Fruit fly (Drosophila melanogaster) whole organism, embryonic: ENCODE measurements around the gene SLC22A.
A peak's percentile ranks its signal among the peaks of the same experiment; 100 is the strongest.

ENCODE experiments used
- Adf1 ChIP-seq: fragments of 200-800 bp; sonication (Bioruptor generic); IDR thresholded peaks from 2 replicates; pipeline ENCODE4 v1.3.6; 2022; ENCODE audit warnings: missing biosample characterization, missing genetic modification characterization
- Antp ChIP-seq: fragments of 200-800 bp; sonication (Bioruptor generic); optimal IDR thresholded peaks from 3 replicates; lab custom pipeline; 2016; ENCODE audit warnings: missing biosample characterization, missing genetic modification characterization
- Bgb ChIP-seq: fragments of 200-800 bp; sonication (Bioruptor generic); IDR thresholded peaks from 2 replicates; pipeline ENCODE4 v1.3.6; 2022; ENCODE audit warnings: missing biosample characterization, missing genetic modification characterization; ENCODE audit not compliant: partially characterized antibody
- CG10979 ChIP-seq: fragments of 200-800 bp; sonication (Bioruptor generic); optimal IDR thresholded peaks from 2 replicates; lab custom pipeline; 2018; ENCODE audit warnings: missing biosample characterization, mild to moderate bottlenecking, missing genetic modification characterization, moderate library complexity
- CG15269 ChIP-seq: fragments of 200-800 bp; sonication (Bioruptor generic); optimal IDR thresholded peaks from 2 replicates; lab custom pipeline; 2018; ENCODE audit warnings: missing biosample characterization, mild to moderate bottlenecking, missing genetic modification characterization, moderate library complexity
- CG1529 ChIP-seq: fragments of 200-800 bp; sonication (Bioruptor generic); optimal IDR thresholded peaks from 3 replicates; lab custom pipeline; 2018; ENCODE audit warnings: missing biosample characterization, missing genetic modification characterization
- CG16815 ChIP-seq: fragments of 200-800 bp; sonication (Bioruptor generic); optimal IDR thresholded peaks from 3 replicates; lab custom pipeline; 2017; ENCODE audit warnings: missing biosample characterization, mild to moderate bottlenecking, missing genetic modification characterization
- CG17568 ChIP-seq: fragments of 200-800 bp; sonication (Bioruptor generic); optimal IDR thresholded peaks from 2 replicates; lab custom pipeline; 2018; ENCODE audit warnings: missing biosample characterization, mild to moderate bottlenecking, missing genetic modification characterization, moderate library complexity
- CG17912 ChIP-seq: fragments of 200-800 bp; sonication (Bioruptor generic); optimal IDR thresholded peaks from 2 replicates; lab custom pipeline; 2018; ENCODE audit warnings: missing biosample characterization, mild to moderate bottlenecking, missing genetic modification characterization
- CG2889 ChIP-seq: fragments of 200-800 bp; sonication (Bioruptor generic); IDR thresholded peaks from 3 replicates; pipeline ENCODE4 v1.3.6; 2022; ENCODE audit warnings: missing biosample characterization, missing genetic modification characterization
- CG31441 ChIP-seq: fragments of 200-800 bp; sonication (Bioruptor generic); IDR thresholded peaks from 2 replicates; pipeline ENCODE4 v1.3.6; 2022; ENCODE audit warnings: missing biosample characterization, missing genetic modification characterization
- CG34376 ChIP-seq: fragments of 200-800 bp; sonication (Bioruptor generic); optimal IDR thresholded peaks from 2 replicates; lab custom pipeline; 2018; ENCODE audit warnings: missing biosample characterization, mild to moderate bottlenecking, missing genetic modification characterization
- CG42726 ChIP-seq: fragments of 200-800 bp; sonication (Bioruptor generic); IDR thresholded peaks from 2 replicates; pipeline ENCODE4 v1.3.6; 2022; ENCODE audit warnings: missing biosample characterization, missing genetic modification characterization; ENCODE audit not compliant: partially characterized antibody
- CG4328 ChIP-seq: fragments of 200-800 bp; sonication (Bioruptor generic); optimal IDR thresholded peaks from 3 replicates; lab custom pipeline; 2017; ENCODE audit warnings: missing biosample characterization, missing genetic modification reagents, missing genetic modification characterization
- CG5953 ChIP-seq: fragments of 200-800 bp; sonication (Bioruptor generic); IDR thresholded peaks from 2 replicates; pipeline ENCODE4 v1.3.6; 2022; ENCODE audit warnings: missing biosample characterization, missing genetic modification characterization
- CG7963 ChIP-seq: fragments of 200-800 bp; sonication (Bioruptor generic); IDR thresholded peaks from 3 replicates; pipeline ENCODE4 v1.3.6; 2022; ENCODE audit warnings: missing biosample characterization, missing genetic modification characterization; ENCODE audit not compliant: partially characterized antibody
- CG8359 ChIP-seq: fragments of 200-800 bp; sonication (Bioruptor generic); optimal IDR thresholded peaks from 2 replicates; lab custom pipeline; 2017; ENCODE audit warnings: missing biosample characterization, mild to moderate bottlenecking, missing genetic modification characterization, borderline replicate concordance
- Deaf1 ChIP-seq: fragments of 200-800 bp; optimal IDR thresholded peaks from 3 replicates; lab custom pipeline; 2019; ENCODE audit warnings: missing biosample characterization, mild to moderate bottlenecking, missing genetic modification characterization, moderate library complexity
- Dek ChIP-seq: fragments of 200-800 bp; sonication (Bioruptor generic); optimal IDR thresholded peaks from 3 replicates; lab custom pipeline; 2019; ENCODE audit warnings: missing biosample characterization, mild to moderate bottlenecking, missing genetic modification characterization, moderate library complexity
- Dll ChIP-seq: fragments of 200-800 bp; sonication (Bioruptor generic); IDR thresholded peaks from 4 replicates; pipeline ENCODE4 v1.3.6; 2022; ENCODE audit warnings: missing biosample characterization, missing genetic modification characterization; ENCODE audit not compliant: partially characterized antibody
- Drgx ChIP-seq: fragments of 200-800 bp; sonication (Bioruptor generic); IDR thresholded peaks from 2 replicates; pipeline ENCODE4 v1.3.6; 2022; ENCODE audit warnings: missing biosample characterization, missing genetic modification characterization
- E2f2 ChIP-seq: fragments of 200-800 bp; sonication (Bioruptor generic); IDR thresholded peaks from 2 replicates; pipeline ENCODE4 v1.3.6; 2022; ENCODE audit warnings: missing biosample characterization, missing genetic modification characterization
- Ets65A ChIP-seq: fragments of 200-800 bp; sonication (Bioruptor generic); peaks from one replicate; lab custom pipeline; 2016; ENCODE audit warnings: missing biosample characterization, missing genetic modification characterization
- Ets97D ChIP-seq: fragments of 200-800 bp; sonication (Bioruptor generic); optimal IDR thresholded peaks from 3 replicates; lab custom pipeline; 2016; ENCODE audit warnings: missing biosample characterization, missing genetic modification characterization
- Fer1 ChIP-seq: fragments of 200-800 bp; sonication (Bioruptor generic); optimal IDR thresholded peaks from 2 replicates; lab custom pipeline; 2017; ENCODE audit warnings: missing biosample characterization, mild to moderate bottlenecking, missing genetic modification characterization
- GATAe ChIP-seq: fragments of 200-800 bp; sonication (Bioruptor generic); conservative IDR thresholded peaks from 2 replicates; pipeline ENCODE4 v1.3.6; 2022; ENCODE audit warnings: missing biosample characterization, missing genetic modification characterization
- Gsc ChIP-seq: fragments of 200-800 bp; sonication (Bioruptor generic); IDR thresholded peaks from 2 replicates; pipeline ENCODE4 v1.3.6; 2022; ENCODE audit warnings: missing biosample characterization, missing genetic modification characterization
- H2.0 ChIP-seq: fragments of 200-800 bp; sonication (Bioruptor generic); IDR thresholded peaks from 2 replicates; pipeline ENCODE4 v1.3.6; 2022; ENCODE audit warnings: missing biosample characterization, missing genetic modification characterization
- Hr78 ChIP-seq, 2 experiments: fragments of 200-800 bp in 1 of 2; fragments of >200 bp in 1 of 2; sonication (Bioruptor generic) in 1 of 2; optimal IDR thresholded peaks; 2 replicates each; lab custom pipeline; 2017 to 2019; ENCODE audit warnings: missing biosample characterization in 2 of 2, missing genetic modification characterization in 2 of 2, mild to moderate bottlenecking in 1 of 2, moderate library complexity in 1 of 2
- NFAT ChIP-seq: fragments of 200-800 bp; sonication (Bioruptor generic); IDR thresholded peaks from 2 replicates; pipeline ENCODE4 v1.3.6; 2022; ENCODE audit warnings: missing biosample characterization, missing genetic modification characterization
- NfI ChIP-seq: fragments of 200-800 bp; sonication (Bioruptor generic); optimal IDR thresholded peaks from 3 replicates; lab custom pipeline; 2018; ENCODE audit warnings: missing biosample characterization, mild to moderate bottlenecking, missing genetic modification characterization, moderate library complexity
- Six4 ChIP-seq: fragments of 200-800 bp; sonication (Bioruptor generic); optimal IDR thresholded peaks from 2 replicates; lab custom pipeline; 2016; ENCODE audit warnings: missing biosample characterization, missing genetic modification characterization
- ase ChIP-seq: fragments of 200-800 bp; sonication (Bioruptor generic); IDR thresholded peaks from 3 replicates; pipeline ENCODE4 v1.3.6; 2022; ENCODE audit warnings: missing biosample characterization, missing genetic modification characterization
- az2 ChIP-seq: fragments of 200-800 bp; sonication (Bioruptor generic); optimal IDR thresholded peaks from 3 replicates; lab custom pipeline; 2016; ENCODE audit warnings: missing biosample characterization, missing genetic modification characterization
- bowl ChIP-seq: fragments of 200-800 bp; sonication (Bioruptor generic); IDR thresholded peaks from 2 replicates; pipeline ENCODE4 v1.3.6; 2022; ENCODE audit warnings: missing biosample characterization, missing genetic modification characterization
- bsh ChIP-seq, 2 experiments: fragments of 200-800 bp; sonication (Bioruptor generic); optimal IDR thresholded peaks; 2 replicates each; lab custom pipeline; 2017 to 2018; ENCODE audit warnings: mild to moderate bottlenecking in 2 of 2, missing biosample characterization in 2 of 2, missing genetic modification characterization in 2 of 2, moderate library complexity in 1 of 2
- chif ChIP-seq, 2 experiments: fragments of 200-800 bp; sonication (Bioruptor generic); optimal IDR thresholded peaks; 3 replicates each; lab custom pipeline; 2016; ENCODE audit warnings: missing biosample characterization in 2 of 2, missing genetic modification characterization in 2 of 2
- crol ChIP-seq: fragments of 200-800 bp; sonication (Bioruptor generic); IDR thresholded peaks from 2 replicates; pipeline ENCODE4 v1.3.6; 2022; ENCODE audit warnings: missing biosample characterization, missing genetic modification characterization
- gcm ChIP-seq: fragments of 200-800 bp; sonication (Bioruptor generic); optimal IDR thresholded peaks from 2 replicates; lab custom pipeline; 2019; ENCODE audit warnings: missing biosample characterization, mild to moderate bottlenecking, missing genetic modification characterization, moderate library complexity
- ind ChIP-seq: fragments of 200-800 bp; sonication (Bioruptor generic); optimal IDR thresholded peaks from 3 replicates; lab custom pipeline; 2016; ENCODE audit warnings: missing biosample characterization, missing genetic modification characterization
- inv ChIP-seq: fragments of 200-800 bp; sonication (Bioruptor generic); IDR thresholded peaks from 2 replicates; pipeline ENCODE4 v1.3.6; 2022; ENCODE audit warnings: missing biosample characterization, missing genetic modification characterization; ENCODE audit not compliant: partially characterized antibody
- jumu ChIP-seq: fragments of 200-800 bp; sonication (Bioruptor generic); optimal IDR thresholded peaks from 3 replicates; lab custom pipeline; 2016; ENCODE audit warnings: missing biosample characterization, missing genetic modification characterization
- nom ChIP-seq: fragments of 200-800 bp; sonication (Bioruptor generic); optimal IDR thresholded peaks from 2 replicates; lab custom pipeline; 2017; ENCODE audit warnings: missing biosample characterization, missing genetic modification characterization, mild to moderate bottlenecking, moderate library complexity, missing genetic modification reagents
- pb ChIP-seq: fragments of 200-800 bp; sonication (Bioruptor generic); optimal IDR thresholded peaks from 3 replicates; lab custom pipeline; 2016; ENCODE audit warnings: missing biosample characterization, missing genetic modification characterization
- sd ChIP-seq: fragments of 200-800 bp; sonication (Bioruptor generic); optimal IDR thresholded peaks from 3 replicates; lab custom pipeline; 2018; ENCODE audit warnings: missing biosample characterization, mild to moderate bottlenecking, missing genetic modification characterization, moderate library complexity
- sr ChIP-seq: fragments of 200-800 bp; sonication (Bioruptor generic); IDR thresholded peaks from 3 replicates; pipeline ENCODE4 v1.3.6; 2022; ENCODE audit warnings: missing biosample characterization, missing genetic modification characterization
- tx ChIP-seq: fragments of 200-800 bp; sonication (Bioruptor generic); optimal IDR thresholded peaks from 2 replicates; lab custom pipeline; 2016; ENCODE audit warnings: missing biosample characterization, missing genetic modification characterization
- zen ChIP-seq: fragments of 200-800 bp; sonication (Bioruptor generic); optimal IDR thresholded peaks from 3 replicates; lab custom pipeline; 2018; ENCODE audit warnings: missing biosample characterization, mild to moderate bottlenecking, missing genetic modification characterization, moderate library complexity
- zen2 ChIP-seq: fragments of 200-800 bp; sonication (Bioruptor generic); IDR thresholded peaks from 3 replicates; pipeline ENCODE4 v1.3.6; 2022; ENCODE audit warnings: missing biosample characterization, missing genetic modification characterization; ENCODE audit not compliant: partially characterized antibody

SLC22A gene

dm6 chr3L:21892213-21892612, 42.3 kb upstream of the SLC22A start (continued):
- peak; percentile 73 for TF ChIP-seq Deaf1 (tag; lab: Kevin White, UChicago)
- TF ChIP-seq CG7963, result no peak
- TF ChIP-seq Dek (tag; lab: Kevin White, UChicago), result no peak
- peak; percentile 45 for TF ChIP-seq CG34376

dm6 chr3L:21892699-21893098, 41.8 kb upstream of the SLC22A start:
- TF ChIP-seq E2f2 (GFP tag; lab: Robert Waterston, UW), result no peak
- no peak for TF ChIP-seq sr (GFP tag; lab: Robert Waterston, UW)
- TF ChIP-seq inv (GFP tag; lab: Robert Waterston, UW), result no peak
- no peak for TF ChIP-seq Fer1
- TF ChIP-seq gcm, result no peak
- TF ChIP-seq Dll (GFP tag; lab: Robert Waterston, UW), result no peak
- TF ChIP-seq CG10979, result no peak
- TF ChIP-seq H2.0 (GFP tag; lab: Robert Waterston, UW), result no peak
- TF ChIP-seq pb, result no peak
- no peak for TF ChIP-seq CG4328 (GFP tag; lab: Kevin White, UChicago)
- peak; percentile 68 for TF ChIP-seq nom (GFP tag; lab: Kevin White, UChicago)
- peak; percentile 40; the same call in 1 of the 2 replicates for TF ChIP-seq Drgx (GFP tag; lab: Robert Waterston, UW)
- no peak for TF ChIP-seq CG5953
- TF ChIP-seq Gsc, result no peak
- TF ChIP-seq zen2 (GFP tag; lab: Robert Waterston, UW), result 0 out of 3 replicates have a peak, but pooled peaks have one; percentile 23
- TF ChIP-seq bsh (GFP tag; optimal IDR thresholded peaks at IDR 0.05; lab: Kevin White, UChicago), result peak in 1 of 2 experiments; percentile 53
- TF ChIP-seq CG42726 (GFP tag; lab: Robert Waterston, UW), result no peak
- no peak for TF ChIP-seq Hr78 (GFP tag; optimal IDR thresholded peaks at IDR 0.05; lab: Kevin White, UChicago)
- TF ChIP-seq crol, result peak; percentile 66
- TF ChIP-seq CG1529, result no peak
- 0 out of 3 replicates have a peak, but pooled peaks have one; percentile 21 for TF ChIP-seq CG2889 (GFP tag; lab: Robert Waterston, UW)

dm6 chr3L:21893697-21894099, 40.8 kb upstream of the SLC22A start:
- TF ChIP-seq zen (tag; lab: Kevin White, UChicago) (no peak), CG31441 (GFP tag; lab: Robert Waterston, UW) (no peak), CG15269 (tag; lab: Kevin White, UChicago) (no peak), Antp (GFP tag; lab: Kevin White, UChicago) (no peak), CG17912 (GFP tag; lab: Kevin White, UChicago) (no peak), Ets97D (GFP tag; lab: Kevin White, UChicago) (no peak), NFAT (no peak), jumu (GFP tag; lab: Kevin White, UChicago) (no peak), Ets65A (GFP tag; lab: Kevin White, UChicago) (peak; percentile 52), Gsc (no peak), sd (tag; lab: Kevin White, UChicago) (no peak), NfI (GFP tag; lab: Kevin White, UChicago) (no peak), Six4 (no peak), az2 (no peak), CG8359 (GFP tag; lab: Kevin White, UChicago) (no peak), ase (GFP tag; lab: Robert Waterston, UW) (no peak), tx (no peak), Hr78 (GFP tag; optimal IDR thresholded peaks at IDR 0.05; lab: Kevin White, UChicago) (no peak), Bgb (GFP tag; lab: Robert Waterston, UW) (no peak), GATAe (no peak), CG16815 (no peak), CG34376 (no peak), bowl (GFP tag; lab: Robert Waterston, UW) (no peak), CG17568 (GFP tag; lab: Kevin White, UChicago) (no peak), chif (GFP tag; optimal IDR thresholded peaks at IDR 0.05; lab: Kevin White, UChicago) (no peak), Adf1 (peak; percentile 31; the same call in 1 of the 2 replicates), ind (GFP tag; lab: Kevin White, UChicago) (no peak)
